Worm (Caenorhabditis elegans): ENCODE measurements around the gene srx-135.

Gene srx-135

DNA sequence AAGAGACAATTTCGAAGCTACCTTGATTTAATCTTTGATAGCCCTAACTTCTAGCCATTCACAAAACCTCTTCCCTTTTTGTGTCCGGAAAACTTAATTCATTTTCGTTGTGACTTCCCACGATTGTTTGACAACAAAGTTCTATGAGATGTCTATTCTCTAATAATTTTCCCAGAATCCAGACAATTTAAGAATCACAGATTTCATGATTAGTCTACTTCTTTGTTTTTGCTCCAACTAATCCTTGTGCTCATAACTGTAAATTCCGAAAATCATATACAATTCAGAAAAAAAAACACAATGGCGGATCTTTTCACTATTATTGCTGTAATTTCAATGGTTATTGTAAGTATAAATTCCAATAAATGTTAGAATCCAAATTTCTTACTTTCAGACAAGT is 3.5 kb downstream of the srx-135 start, which contains the start of gene srx-137:
TSS of gene srx-137 (plus strand) at position 301 of the 400 bp plus-strand sequence.
- TF ChIP-seq hlh-1 (tag; optimal IDR thresholded peaks at IDR 0.05), result no peak
- no peak for TF ChIP-seq unc-62 (GFP tag; optimal IDR thresholded peaks at IDR 0.05)
- no peak for TF ChIP-seq unc-120 (tag; optimal IDR thresholded peaks at IDR 0.05; ENCODE audit: poor library complexity, severe bottlenecking)
- TF ChIP-seq nhr-2 (tag; optimal IDR thresholded peaks at IDR 0.05), result no peak
- TF ChIP-seq lsy-2 (tag; optimal IDR thresholded peaks at IDR 0.05), result no peak
- no peak for TF ChIP-seq nhr-76 (tag; optimal IDR thresholded peaks at IDR 0.05)
- TF ChIP-seq bed-3 (GFP tag; optimal IDR thresholded peaks at IDR 0.05), result no peak
- no peak for TF ChIP-seq sem-2 (GFP tag; optimal IDR thresholded peaks at IDR 0.05)
- TF ChIP-seq zip-8 (tag; optimal IDR thresholded peaks at IDR 0.05), result no peak
- no peak for TF ChIP-seq drap-1 (GFP tag; optimal IDR thresholded peaks at IDR 0.05)
- TF ChIP-seq mep-1 (tag; optimal IDR thresholded peaks at IDR 0.05), result no peak
- no peak for TF ChIP-seq blmp-1 (tag; optimal IDR thresholded peaks at IDR 0.05)
- TF ChIP-seq elt-1 (tag; optimal IDR thresholded peaks at IDR 0.05; ENCODE audit: borderline replicate concordance, insufficient read depth), result no peak
- no peak for TF ChIP-seq pha-4 (tag; optimal IDR thresholded peaks at IDR 0.05)
- TF ChIP-seq nhr-237 (tag; optimal IDR thresholded peaks at IDR 0.05), result no peak
- TF ChIP-seq unc-39 (tag; optimal IDR thresholded peaks at IDR 0.05), result no peak
- TF ChIP-seq M03D4.4 (tag; optimal IDR thresholded peaks at IDR 0.05), result no peak
- TF ChIP-seq lin-32 (GFP tag; optimal IDR thresholded peaks at IDR 0.05), result no peak

DNA sequence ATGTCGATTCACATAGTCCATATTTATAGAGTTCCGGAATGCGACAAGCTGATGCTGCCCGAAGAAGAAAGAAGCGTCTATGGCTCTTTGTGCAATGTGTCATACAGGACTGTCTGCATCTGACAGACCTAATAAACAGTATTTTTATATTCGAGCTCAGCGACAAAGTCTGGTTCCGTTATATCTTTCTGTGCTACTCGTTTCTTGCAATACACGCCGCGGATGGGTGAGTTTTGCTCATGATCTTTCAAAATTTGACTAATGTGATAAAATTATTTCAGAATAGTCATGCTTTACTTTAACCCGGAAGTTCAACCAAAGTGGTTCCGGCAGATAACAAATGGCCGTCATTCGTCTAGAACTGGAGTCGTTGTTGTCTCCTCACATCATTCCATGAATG is 4.7 kb downstream of the srx-135 start:
- no peak for TF ChIP-seq lsy-2 (tag; optimal IDR thresholded peaks at IDR 0.05)
- no peak for TF ChIP-seq M03D4.4 (tag; optimal IDR thresholded peaks at IDR 0.05)
- no peak for TF ChIP-seq nhr-2 (tag; optimal IDR thresholded peaks at IDR 0.05)
- TF ChIP-seq bed-3 (GFP tag; optimal IDR thresholded peaks at IDR 0.05), result no peak
- TF ChIP-seq elt-3 (tag; optimal IDR thresholded peaks at IDR 0.05), result no peak
- TF ChIP-seq nhr-237 (tag; optimal IDR thresholded peaks at IDR 0.05), result no peak
- no peak for TF ChIP-seq nhr-12 (tag; optimal IDR thresholded peaks at IDR 0.05)
- TF ChIP-seq unc-62 (GFP tag; optimal IDR thresholded peaks at IDR 0.05), result no peak
- TF ChIP-seq mab-5 (tag; optimal IDR thresholded peaks at IDR 0.05), result no peak
- no peak for TF ChIP-seq lin-32 (GFP tag; optimal IDR thresholded peaks at IDR 0.05)
- TF ChIP-seq hlh-1 (tag; optimal IDR thresholded peaks at IDR 0.05), result no peak
- TF ChIP-seq ham-2 (GFP tag; optimal IDR thresholded peaks at IDR 0.05), result no peak
- TF ChIP-seq ceh-83 (GFP tag; optimal IDR thresholded peaks at IDR 0.05), result no peak
- no peak for TF ChIP-seq sem-2 (GFP tag; optimal IDR thresholded peaks at IDR 0.05)
- TF ChIP-seq unc-120 (tag; optimal IDR thresholded peaks at IDR 0.05; ENCODE audit: poor library complexity, severe bottlenecking), result no peak
- no peak for TF ChIP-seq drap-1 (GFP tag; optimal IDR thresholded peaks at IDR 0.05)
- TF ChIP-seq sptf-1 (tag; optimal IDR thresholded peaks at IDR 0.05), result no peak
- TF ChIP-seq cnd-1 (tag; optimal IDR thresholded peaks at IDR 0.05), result no peak
- TF ChIP-seq ceh-43 (GFP tag; optimal IDR thresholded peaks at IDR 0.05), result no peak

DNA sequence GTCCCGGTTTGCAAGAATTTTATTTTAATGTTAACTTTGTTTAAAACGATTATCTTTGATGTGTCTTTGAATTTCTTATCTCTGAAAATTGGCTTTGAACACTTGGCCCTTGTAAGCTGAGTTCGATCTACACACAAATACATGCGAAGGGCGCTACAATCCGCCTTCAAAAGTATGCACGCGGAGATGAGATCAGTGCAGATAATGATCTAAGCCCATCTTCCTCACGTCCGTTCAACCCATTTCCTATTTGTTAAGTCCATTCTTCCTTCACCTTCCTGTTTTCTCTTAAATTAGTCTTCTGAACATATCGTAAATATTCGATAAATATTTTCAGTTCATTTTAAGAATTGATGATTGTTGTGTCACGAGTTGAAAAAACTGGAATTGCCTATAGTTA is 7.3 kb downstream of the srx-135 start, which contains the start of gene nhr-175:
TSS of gene nhr-175 (plus strand) at position 339 of the 400 bp plus-strand sequence.
- TF ChIP-seq bed-3 (GFP tag; optimal IDR thresholded peaks at IDR 0.05) (no peak), unc-120 (tag; optimal IDR thresholded peaks at IDR 0.05; ENCODE audit: poor library complexity, severe bottlenecking) (no peak), zip-8 (tag; optimal IDR thresholded peaks at IDR 0.05) (no peak), sem-2 (GFP tag; optimal IDR thresholded peaks at IDR 0.05) (no peak), ham-2 (GFP tag; optimal IDR thresholded peaks at IDR 0.05) (peak; percentile 28), mls-2 (tag; optimal IDR thresholded peaks at IDR 0.05) (no peak), elt-1 (tag; optimal IDR thresholded peaks at IDR 0.05; ENCODE audit: borderline replicate concordance, insufficient read depth) (peak; percentile 91), nhr-2 (tag; optimal IDR thresholded peaks at IDR 0.05) (no peak), lin-13 (tag; optimal IDR thresholded peaks at IDR 0.05) (no peak)

DNA sequence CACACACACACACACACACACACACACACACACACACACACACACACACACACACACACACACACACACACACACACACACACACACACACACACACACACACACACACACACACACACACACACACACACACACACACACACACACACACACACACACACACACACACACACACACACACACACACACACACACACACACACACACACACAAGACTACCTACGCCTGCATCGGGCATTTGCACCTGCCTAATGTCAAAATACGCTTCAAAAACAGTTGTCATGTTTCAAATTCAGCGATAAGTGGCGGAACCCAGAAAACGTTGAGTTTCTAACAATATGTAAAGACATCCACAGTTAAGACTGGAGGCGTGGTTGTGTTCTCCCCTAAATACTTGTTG is 9.9 kb downstream of the srx-135 start:
- TF ChIP-seq drap-1 (GFP tag; optimal IDR thresholded peaks at IDR 0.05) (peak; percentile 50), tbx-8 (GFP tag; optimal IDR thresholded peaks at IDR 0.05) (peak; percentile 11), ceh-83 (GFP tag; optimal IDR thresholded peaks at IDR 0.05) (peak; percentile 31), sem-2 (GFP tag; optimal IDR thresholded peaks at IDR 0.05) (peak; percentile 46), ceh-43 (GFP tag; optimal IDR thresholded peaks at IDR 0.05) (peak; percentile 5), cnd-1 (tag; optimal IDR thresholded peaks at IDR 0.05) (peak; percentile 58)

DNA sequence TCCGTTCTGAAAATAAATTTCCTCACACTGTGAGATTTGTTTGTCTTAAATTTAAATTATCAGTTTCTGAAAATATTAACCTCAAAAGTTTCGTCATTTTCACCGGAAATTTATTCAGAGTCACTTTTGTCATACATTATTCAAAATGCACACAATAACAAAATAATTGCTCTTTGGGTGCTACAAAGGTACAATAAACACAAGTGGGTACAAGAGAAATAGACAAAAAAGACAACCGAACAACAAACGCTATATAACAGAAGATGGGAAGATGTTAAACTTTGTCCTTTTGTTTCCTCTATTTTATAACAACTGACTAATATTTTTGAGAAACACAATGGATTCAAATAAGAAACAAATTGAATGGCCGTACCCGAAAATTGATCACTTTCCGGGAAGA is 10.5 kb downstream of the srx-135 start:
- TF ChIP-seq cnd-1 (tag; optimal IDR thresholded peaks at IDR 0.05) (no peak), nhr-76 (tag; optimal IDR thresholded peaks at IDR 0.05) (no peak), lin-13 (tag; optimal IDR thresholded peaks at IDR 0.05) (no peak), blmp-1 (tag; optimal IDR thresholded peaks at IDR 0.05) (no peak), tbx-8 (GFP tag; optimal IDR thresholded peaks at IDR 0.05) (no peak)
